Fruit fly (Drosophila melanogaster) whole organism, embryonic: Measurements from ENCODE around the gene wb.
A peak's percentile ranks its signal among the peaks of the same experiment; 100 is the strongest.

Experiments used
- Bdp1 ChIP-seq: fragments of 200-800 bp; sonication (Bioruptor generic); optimal IDR thresholded peaks from 3 replicates; lab custom pipeline; 2016; ENCODE audit warnings: missing biosample characterization, missing genetic modification characterization
- Blimp-1 ChIP-seq: fragments of 200-800 bp; sonication (Bioruptor generic); optimal IDR thresholded peaks from 3 replicates; lab custom pipeline; 2018; ENCODE audit warnings: missing biosample characterization, missing genetic modification characterization, mild to moderate bottlenecking, moderate library complexity, missing genetic modification reagents
- CG1024 ChIP-seq: fragments of 200-800 bp; sonication (Bioruptor generic); IDR thresholded peaks from 2 replicates; pipeline ENCODE4 v1.3.6; 2022; ENCODE audit warnings: missing biosample characterization, missing genetic modification characterization
- CG12942 ChIP-seq: fragments of 200-800 bp; sonication (Bioruptor generic); optimal IDR thresholded peaks from 3 replicates; lab custom pipeline; 2016; ENCODE audit warnings: missing biosample characterization, missing genetic modification characterization
- CG13775 ChIP-seq: fragments of 200-800 bp; sonication (Bioruptor generic); optimal IDR thresholded peaks from 3 replicates; lab custom pipeline; 2017; ENCODE audit warnings: missing biosample characterization, mild to moderate bottlenecking, missing genetic modification characterization
- CG16863 ChIP-seq: fragments of 200-800 bp; sonication (Bioruptor generic); optimal IDR thresholded peaks from 3 replicates; lab custom pipeline; 2016; ENCODE audit warnings: missing biosample characterization, missing genetic modification characterization
- CG17361 ChIP-seq: fragments of 200-800 bp; sonication (Bioruptor generic); IDR thresholded peaks from 3 replicates; pipeline ENCODE4 v1.3.6; 2022; ENCODE audit warnings: missing biosample characterization, missing genetic modification characterization
- CG17802 ChIP-seq: fragments of 200-800 bp; sonication (Bioruptor generic); optimal IDR thresholded peaks from 2 replicates; lab custom pipeline; 2018; ENCODE audit warnings: missing biosample characterization, mild to moderate bottlenecking, missing genetic modification characterization, moderate library complexity
- CG2678 ChIP-seq: fragments of 200-800 bp; sonication (Bioruptor generic); optimal IDR thresholded peaks from 3 replicates; lab custom pipeline; 2019; ENCODE audit warnings: missing biosample characterization, mild to moderate bottlenecking, missing genetic modification characterization, moderate library complexity
- CG3163 ChIP-seq: fragments of 200-800 bp; sonication (Bioruptor generic); optimal IDR thresholded peaks from 3 replicates; lab custom pipeline; 2016; ENCODE audit warnings: missing biosample characterization, missing genetic modification characterization
- CG34422 ChIP-seq: fragments of 200-800 bp; sonication (Bioruptor generic); IDR thresholded peaks from 3 replicates; pipeline ENCODE4 v1.3.6; 2022; ENCODE audit warnings: missing biosample characterization, missing genetic modification characterization
- CG4707 ChIP-seq: fragments of 200-800 bp; sonication (Bioruptor generic); optimal IDR thresholded peaks from 2 replicates; lab custom pipeline; 2018; ENCODE audit warnings: missing biosample characterization, mild to moderate bottlenecking, missing genetic modification characterization, moderate library complexity
- CG6654 ChIP-seq: fragments of 200-800 bp; sonication (Bioruptor generic); optimal IDR thresholded peaks from 2 replicates; lab custom pipeline; 2017; ENCODE audit warnings: missing biosample characterization, mild to moderate bottlenecking, missing genetic modification characterization
- CG7963 ChIP-seq: fragments of 200-800 bp; sonication (Bioruptor generic); IDR thresholded peaks from 3 replicates; pipeline ENCODE4 v1.3.6; 2022; ENCODE audit warnings: missing biosample characterization, missing genetic modification characterization; ENCODE audit not compliant: partially characterized antibody
- CG7987 ChIP-seq: fragments of 200-800 bp; sonication (Bioruptor generic); optimal IDR thresholded peaks from 2 replicates; lab custom pipeline; 2018; ENCODE audit warnings: missing biosample characterization, mild to moderate bottlenecking, missing genetic modification characterization, moderate library complexity
- CHES-1-like ChIP-seq: fragments of 200-800 bp; sonication (Bioruptor generic); optimal IDR thresholded peaks from 2 replicates; lab custom pipeline; 2016; ENCODE audit warnings: missing biosample characterization, missing genetic modification characterization
- CrebB ChIP-seq: fragments of 200-800 bp; sonication (Bioruptor generic); optimal IDR thresholded peaks from 3 replicates; lab custom pipeline; 2018; ENCODE audit warnings: missing biosample characterization, mild to moderate bottlenecking, missing genetic modification characterization
- D ChIP-seq, 2 experiments: fragments of 200-800 bp in 1 of 2; fragments of >200 bp in 1 of 2; sonication (Bioruptor generic) in 1 of 2; optimal IDR thresholded peaks; 2 replicates in 1 of 2; 3 replicates in 1 of 2; lab custom pipeline; 2017; ENCODE audit warnings: mild to moderate bottlenecking in 1 of 2, missing biosample characterization in 1 of 2, missing genetic modification characterization in 1 of 2, missing genetic modification reagents in 1 of 2
- ERR ChIP-seq: fragments of 200-800 bp; sonication (Bioruptor generic); optimal IDR thresholded peaks from 2 replicates; lab custom pipeline; 2016; ENCODE audit warnings: missing biosample characterization, missing genetic modification characterization
- HmgD ChIP-seq: fragments of 200-800 bp; sonication (Bioruptor generic); optimal IDR thresholded peaks from 3 replicates; lab custom pipeline; 2016; ENCODE audit warnings: missing biosample characterization, missing genetic modification characterization
- Mes4 ChIP-seq: fragments of 200-800 bp; sonication (Bioruptor generic); optimal IDR thresholded peaks from 2 replicates; lab custom pipeline; 2016; ENCODE audit warnings: missing biosample characterization, missing genetic modification characterization
- Poxn ChIP-seq: fragments of 200-800 bp; sonication (Bioruptor generic); IDR thresholded peaks from 2 replicates; pipeline ENCODE4 v1.3.6; 2022; ENCODE audit warnings: missing biosample characterization, missing genetic modification characterization
- TFAM ChIP-seq: fragments of 200-800 bp; sonication (Bioruptor generic); optimal IDR thresholded peaks from 2 replicates; lab custom pipeline; 2017; ENCODE audit warnings: missing biosample characterization, missing genetic modification characterization, inconsistent platforms
- Taf1 ChIP-seq: fragments of 200-800 bp; sonication (Bioruptor generic); IDR thresholded peaks from 2 replicates; pipeline ENCODE4 v1.3.6; 2022; ENCODE audit warnings: missing biosample characterization, missing genetic modification characterization
- ab ChIP-seq: fragments of 200-800 bp; sonication (Bioruptor generic); optimal IDR thresholded peaks from 2 replicates; lab custom pipeline; 2016; ENCODE audit warnings: missing biosample characterization, missing genetic modification characterization
- bcd ChIP-seq: fragments of 200-800 bp; sonication (Bioruptor generic); optimal IDR thresholded peaks from 2 replicates; lab custom pipeline; 2017; ENCODE audit warnings: missing biosample characterization, mild to moderate bottlenecking, missing genetic modification characterization
- br ChIP-seq: fragments of >200 bp; optimal IDR thresholded peaks from 2 replicates; lab custom pipeline; 2017
- chinmo ChIP-seq: fragments of 200-800 bp; sonication (Bioruptor generic); IDR thresholded peaks from 4 replicates; pipeline ENCODE4 v1.3.6; 2022; ENCODE audit warnings: missing biosample characterization, missing genetic modification characterization; ENCODE audit not compliant: partially characterized antibody
- chn ChIP-seq: fragments of 200-800 bp; sonication (Bioruptor generic); optimal IDR thresholded peaks from 2 replicates; lab custom pipeline; 2016; ENCODE audit warnings: missing biosample characterization, missing genetic modification characterization
- cwo ChIP-seq: fragments of 200-800 bp; sonication (Bioruptor generic); optimal IDR thresholded peaks from 3 replicates; lab custom pipeline; 2017; ENCODE audit warnings: missing biosample characterization, missing genetic modification characterization, mild to moderate bottlenecking, moderate library complexity, missing genetic modification reagents
- dm ChIP-seq: fragments of 200-800 bp; sonication (Bioruptor generic); optimal IDR thresholded peaks from 3 replicates; lab custom pipeline; 2016; ENCODE audit warnings: missing biosample characterization, missing genetic modification characterization
- dmrt11E ChIP-seq: fragments of 200-800 bp; sonication (Bioruptor generic); optimal IDR thresholded peaks from 3 replicates; lab custom pipeline; 2018; ENCODE audit warnings: missing biosample characterization, mild to moderate bottlenecking, missing genetic modification characterization, moderate library complexity
- fd102C ChIP-seq: fragments of 200-800 bp; sonication (Bioruptor generic); optimal IDR thresholded peaks from 2 replicates; lab custom pipeline; 2018; ENCODE audit warnings: missing biosample characterization, mild to moderate bottlenecking, missing genetic modification characterization, moderate library complexity
- ftz-f1 ChIP-seq: fragments of 200-800 bp; sonication (Bioruptor generic); optimal IDR thresholded peaks from 2 replicates; lab custom pipeline; 2016; ENCODE audit warnings: missing biosample characterization, missing genetic modification characterization
- gcm2 ChIP-seq: fragments of 200-800 bp; sonication (Bioruptor generic); optimal IDR thresholded peaks from 2 replicates; lab custom pipeline; 2016; ENCODE audit warnings: missing biosample characterization, missing genetic modification characterization
- hbn ChIP-seq: fragments of 200-800 bp; sonication (Bioruptor generic); IDR thresholded peaks from 2 replicates; pipeline ENCODE4 v1.3.6; 2022; ENCODE audit warnings: missing biosample characterization, missing genetic modification characterization; ENCODE audit not compliant: partially characterized antibody
- lmd ChIP-seq: fragments of 200-800 bp; sonication (Bioruptor generic); IDR thresholded peaks from 2 replicates; pipeline ENCODE4 v1.3.6; 2022; ENCODE audit warnings: missing biosample characterization, missing genetic modification characterization
- nau ChIP-seq: fragments of 200-800 bp; sonication (Bioruptor generic); optimal IDR thresholded peaks from 3 replicates; lab custom pipeline; 2017; ENCODE audit warnings: missing biosample characterization, mild to moderate bottlenecking, missing genetic modification characterization, missing genetic modification reagents
- phol ChIP-seq: fragments of 200-800 bp; sonication (Bioruptor generic); optimal IDR thresholded peaks from 3 replicates; lab custom pipeline; 2018; ENCODE audit warnings: missing biosample characterization, mild to moderate bottlenecking, missing genetic modification characterization, moderate library complexity
- ranshi ChIP-seq: fragments of 200-800 bp; sonication (Bioruptor generic); IDR thresholded peaks from 2 replicates; pipeline ENCODE4 v1.3.6; 2022; ENCODE audit warnings: missing biosample characterization, missing genetic modification characterization
- rib ChIP-seq: fragments of 200-800 bp; sonication (Bioruptor generic); IDR thresholded peaks from 2 replicates; pipeline ENCODE4 v1.3.6; 2022; ENCODE audit warnings: missing biosample characterization, missing genetic modification characterization
- ro ChIP-seq: fragments of 200-800 bp; sonication (Bioruptor generic); IDR thresholded peaks from 2 replicates; pipeline ENCODE4 v1.3.6; 2022; ENCODE audit warnings: missing biosample characterization, missing genetic modification characterization
- sna ChIP-seq: fragments of 200-800 bp; sonication (Bioruptor generic); IDR thresholded peaks from 2 replicates; pipeline ENCODE4 v1.3.6; 2022; ENCODE audit warnings: missing biosample characterization, missing genetic modification characterization; ENCODE audit not compliant: partially characterized antibody
- so ChIP-seq: fragments of 200-800 bp; sonication (Bioruptor generic); IDR thresholded peaks from 3 replicates; pipeline ENCODE4 v1.3.6; 2022; ENCODE audit warnings: missing biosample characterization, missing genetic modification characterization
- trh ChIP-seq: fragments of 200-800 bp; sonication (Bioruptor generic); optimal IDR thresholded peaks from 2 replicates; lab custom pipeline; 2016; ENCODE audit warnings: missing biosample characterization, missing genetic modification characterization
- usp ChIP-seq: fragments of >200 bp; optimal IDR thresholded peaks from 2 replicates; lab custom pipeline; 2017; ENCODE audit warnings: missing biosample characterization, missing genetic modification characterization
- wor ChIP-seq: fragments of 200-800 bp; sonication (Bioruptor generic); IDR thresholded peaks from 2 replicates; pipeline ENCODE4 v1.3.6; 2022; ENCODE audit warnings: missing biosample characterization, missing genetic modification characterization
- zen ChIP-seq: fragments of 200-800 bp; sonication (Bioruptor generic); optimal IDR thresholded peaks from 3 replicates; lab custom pipeline; 2018; ENCODE audit warnings: missing biosample characterization, mild to moderate bottlenecking, missing genetic modification characterization, moderate library complexity
- zf30C ChIP-seq: fragments of 200-800 bp; sonication (Bioruptor generic); optimal IDR thresholded peaks from 3 replicates; lab custom pipeline; 2018; ENCODE audit warnings: missing biosample characterization, mild to moderate bottlenecking, missing genetic modification characterization
- zfh1 ChIP-seq: fragments of 200-800 bp; sonication (Bioruptor generic); IDR thresholded peaks from 3 replicates; pipeline ENCODE4 v1.3.6; 2022; ENCODE audit warnings: missing biosample characterization, missing genetic modification characterization

The wb gene

DNA sequence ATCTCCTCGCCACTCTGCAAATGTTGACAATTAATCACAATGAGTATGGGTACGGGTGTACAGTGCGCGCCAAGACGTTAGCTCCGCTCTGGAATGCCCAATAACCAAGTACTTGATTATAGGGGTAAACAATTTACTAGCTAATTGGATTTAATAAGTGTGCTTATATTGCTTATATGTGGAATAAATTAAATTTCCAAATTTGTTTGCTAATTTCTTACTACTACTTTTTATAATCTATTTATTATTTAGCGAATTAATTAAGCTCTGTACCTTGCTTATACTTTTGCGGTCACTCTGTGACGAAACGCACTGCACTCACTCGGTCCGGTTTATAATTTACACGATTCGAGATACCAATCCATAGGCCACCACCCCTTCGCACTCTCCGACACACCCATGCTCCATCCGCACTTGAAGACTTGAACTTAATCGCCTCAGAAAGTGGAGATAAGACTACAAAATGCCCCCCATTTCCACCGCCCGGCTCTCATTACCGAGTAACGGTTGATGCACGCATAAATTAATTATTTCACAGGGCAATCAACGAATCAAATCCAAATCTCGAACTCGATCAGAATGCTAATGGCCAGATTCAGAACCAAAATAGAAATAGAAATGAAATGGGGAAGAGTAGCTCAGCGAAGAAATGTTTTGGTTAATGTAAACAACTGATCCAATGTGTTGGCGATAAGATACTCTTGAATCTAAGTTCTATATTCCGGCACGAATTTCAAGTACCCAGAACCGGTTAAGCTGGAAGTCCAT lies 25.1 kb upstream of the wb start (continued):
- TF ChIP-seq lmd (no peak; the same call in 1 of the 2 replicates), rib (GFP tag; lab: Robert Waterston, UW) (no peak), ftz-f1 (GFP tag; lab: Kevin White, UChicago) (no peak), CG2678 (peak; percentile 56), TFAM (GFP tag; lab: Kevin White, UChicago) (no peak), CG4707 (GFP tag; lab: Kevin White, UChicago) (no peak), CG12942 (GFP tag; lab: Kevin White, UChicago) (no peak), zen (tag; lab: Kevin White, UChicago) (no peak), CG17361 (GFP tag; lab: Robert Waterston, UW) (peak; percentile 70), CHES-1-like (GFP tag; lab: Kevin White, UChicago) (no peak), usp (GFP tag; lab: Kevin White, UChicago) (no peak), Taf1 (GFP tag; lab: Robert Waterston, UW) (no peak), CG7987 (GFP tag; lab: Kevin White, UChicago) (no peak), ERR (GFP tag; lab: Kevin White, UChicago) (no peak), nau (GFP tag; lab: Kevin White, UChicago) (no peak), CG34422 (GFP tag; lab: Robert Waterston, UW) (no peak), dmrt11E (peak; percentile 61), dm (no peak), CG3163 (GFP tag; lab: Kevin White, UChicago) (no peak), so (GFP tag; lab: Robert Waterston, UW) (0 out of 3 replicates have a peak, but pooled peaks have one; percentile 55), sna (GFP tag; lab: Robert Waterston, UW) (no peak), HmgD (GFP tag; lab: Kevin White, UChicago) (no peak), gcm2 (no peak), zfh1 (GFP tag; lab: Robert Waterston, UW) (no peak), zf30C (GFP tag; lab: Kevin White, UChicago) (no peak), ab (no peak), wor (GFP tag; lab: Robert Waterston, UW) (no peak), chinmo (GFP tag; lab: Robert Waterston, UW) (no peak), hbn (GFP tag; lab: Robert Waterston, UW) (no peak), CG1024 (no peak), Blimp-1 (GFP tag; lab: Kevin White, UChicago) (peak; percentile 54), Bdp1 (GFP tag; lab: Kevin White, UChicago) (no peak), chn (GFP tag; lab: Kevin White, UChicago) (no peak), CrebB (tag; lab: Kevin White, UChicago) (no peak), CG17802 (tag; lab: Kevin White, UChicago) (no peak), trh (GFP tag; lab: Kevin White, UChicago) (no peak), CG16863 (GFP tag; lab: Kevin White, UChicago) (no peak), CG13775 (peak; percentile 18), CG7963 (no peak), ranshi (GFP tag; lab: Robert Waterston, UW) (peak; percentile 20; the same call in 1 of the 2 replicates), cwo (GFP tag; lab: Kevin White, UChicago) (no peak), fd102C (GFP tag; lab: Kevin White, UChicago) (no peak), ro (GFP tag; lab: Robert Waterston, UW) (no peak), br (no peak), CG6654 (GFP tag; lab: Kevin White, UChicago) (peak; percentile 14), phol (tag; lab: Kevin White, UChicago) (peak; percentile 72), Poxn (no peak), D (optimal IDR thresholded peaks at IDR 0.05; lab: Kevin White, UChicago) (no peak), D (GFP tag; optimal IDR thresholded peaks at IDR 0.05; lab: Kevin White, UChicago) (peak; percentile 13), bcd (GFP tag; lab: Kevin White, UChicago) (peak; percentile 43), Mes4 (no peak)
